Worm (Caenorhabditis elegans): ENCODE data around the gene K07C11.8.

Gene K07C11.8

ce11 chrV:8217661-8218265, at the start of gene K07C11.8:
TSS of gene K07C11.8 (minus strand) at chrV:8217884.
- no peak for TF ChIP-seq W03F9.2 (tag; optimal IDR thresholded peaks at IDR 0.05)
- TF ChIP-seq him-1 (tag; optimal IDR thresholded peaks at IDR 0.05): no peak
- no peak for TF ChIP-seq dao-5 (tag; optimal IDR thresholded peaks at IDR 0.05)

- TF ChIP-seq him-1 (tag; optimal IDR thresholded peaks at IDR 0.05): no peak
- no peak for TF ChIP-seq dao-5 (tag; optimal IDR thresholded peaks at IDR 0.05)
- TF ChIP-seq W03F9.2 (tag; optimal IDR thresholded peaks at IDR 0.05): no peak
These were observed 49.6 kb upstream of the K07C11.8 start for ce11 chrV:8267275-8267674.

ce11 chrV:8266232-8266631, 48.5 kb upstream of the K07C11.8 start, which contains the start of gene F21F8.5:
TSS of gene F21F8.5 (minus strand) at chrV:8266332.
- TF ChIP-seq W03F9.2 (tag; optimal IDR thresholded peaks at IDR 0.05) (no peak), him-1 (tag; optimal IDR thresholded peaks at IDR 0.05) (no peak), dao-5 (tag; optimal IDR thresholded peaks at IDR 0.05) (no peak)

ce11 chrV:8263941-8264340, 46.3 kb upstream of the K07C11.8 start, which contains the start of gene C16D9.9:
TSS of gene C16D9.9 (plus strand) at chrV:8264241.
- no peak for TF ChIP-seq W03F9.2 (tag; optimal IDR thresholded peaks at IDR 0.05)
- no peak for TF ChIP-seq him-1 (tag; optimal IDR thresholded peaks at IDR 0.05)
- TF ChIP-seq dao-5 (tag; optimal IDR thresholded peaks at IDR 0.05): no peak

ce11 chrV:8263466-8263865, 45.8 kb upstream of the K07C11.8 start, which contains the start of gene C16D9.8:
TSS of gene C16D9.8 (minus strand) at chrV:8263566.
- TF ChIP-seq W03F9.2 (tag; optimal IDR thresholded peaks at IDR 0.05): no peak
- no peak for TF ChIP-seq dao-5 (tag; optimal IDR thresholded peaks at IDR 0.05)
- TF ChIP-seq him-1 (tag; optimal IDR thresholded peaks at IDR 0.05): no peak

- TF ChIP-seq W03F9.2 (tag; optimal IDR thresholded peaks at IDR 0.05) (no peak), dao-5 (tag; optimal IDR thresholded peaks at IDR 0.05) (no peak), him-1 (tag; optimal IDR thresholded peaks at IDR 0.05) (no peak)
These were observed 44.5 kb upstream of the K07C11.8 start for ce11 chrV:8262212-8262611.

ce11 chrV:8259016-8259415, 41.3 kb upstream of the K07C11.8 start, which contains the start of gene C16D9.1:
TSS of gene C16D9.1 (plus strand) at chrV:8259316.
- TF ChIP-seq W03F9.2 (tag; optimal IDR thresholded peaks at IDR 0.05) (no peak), him-1 (tag; optimal IDR thresholded peaks at IDR 0.05) (no peak), dao-5 (tag; optimal IDR thresholded peaks at IDR 0.05) (no peak)

ce11 chrV:8254973-8255372, 37.3 kb upstream of the K07C11.8 start:
- TF ChIP-seq dao-5 (tag; optimal IDR thresholded peaks at IDR 0.05): no peak
- TF ChIP-seq W03F9.2 (tag; optimal IDR thresholded peaks at IDR 0.05): no peak
- TF ChIP-seq him-1 (tag; optimal IDR thresholded peaks at IDR 0.05): no peak

ce11 chrV:8253946-8254345, 36.3 kb upstream of the K07C11.8 start:
- TF ChIP-seq dao-5 (tag; optimal IDR thresholded peaks at IDR 0.05) (no peak), him-1 (tag; optimal IDR thresholded peaks at IDR 0.05) (no peak), W03F9.2 (tag; optimal IDR thresholded peaks at IDR 0.05) (no peak)

- TF ChIP-seq him-1 (tag; optimal IDR thresholded peaks at IDR 0.05) (no peak), W03F9.2 (tag; optimal IDR thresholded peaks at IDR 0.05) (no peak), dao-5 (tag; optimal IDR thresholded peaks at IDR 0.05) (no peak)
These were observed 34.8 kb upstream of the K07C11.8 start for ce11 chrV:8252532-8252931.

- TF ChIP-seq W03F9.2 (tag; optimal IDR thresholded peaks at IDR 0.05): no peak
- no peak for TF ChIP-seq dao-5 (tag; optimal IDR thresholded peaks at IDR 0.05)
- TF ChIP-seq him-1 (tag; optimal IDR thresholded peaks at IDR 0.05): no peak
These were observed 33.4 kb upstream of the K07C11.8 start for ce11 chrV:8251075-8251474.

ce11 chrV:8250208-8250607, 32.5 kb upstream of the K07C11.8 start, which contains the start of gene C16D9.6:
TSS of gene C16D9.6 (minus strand) at chrV:8250308.
- TF ChIP-seq W03F9.2 (tag; optimal IDR thresholded peaks at IDR 0.05): no peak
- no peak for TF ChIP-seq him-1 (tag; optimal IDR thresholded peaks at IDR 0.05)
- no peak for TF ChIP-seq dao-5 (tag; optimal IDR thresholded peaks at IDR 0.05)

- TF ChIP-seq him-1 (tag; optimal IDR thresholded peaks at IDR 0.05) (no peak), W03F9.2 (tag; optimal IDR thresholded peaks at IDR 0.05) (peak; percentile 47)
These were observed 29.8 kb upstream of the K07C11.8 start for ce11 chrV:8247311-8248105.

- TF ChIP-seq him-1 (tag; optimal IDR thresholded peaks at IDR 0.05) (no peak), dao-5 (tag; optimal IDR thresholded peaks at IDR 0.05) (no peak), W03F9.2 (tag; optimal IDR thresholded peaks at IDR 0.05) (no peak)
These were observed 27.8 kb upstream of the K07C11.8 start, which contains the start of gene C16D9.5 for ce11 chrV:8245457-8245856. TSS of gene C16D9.5 (minus strand) at chrV:8245557.

All from whole organism, L4/young adult.